Worm (Caenorhabditis elegans): Measurements from ENCODE around the gene tkt-1.

ce11 chrIV:10261061-10261460 lies 17.6 kb downstream of the tkt-1 start:
- TF ChIP-seq ama-1 (optimal IDR thresholded peaks at IDR 0.05) (no peak), nhr-11 (tag; optimal IDR thresholded peaks at IDR 0.05) (no peak), unc-86 (tag; optimal IDR thresholded peaks at IDR 0.05) (no peak), hlh-15 (tag; optimal IDR thresholded peaks at IDR 0.05) (no peak), unc-42 (tag; optimal IDR thresholded peaks at IDR 0.05) (no peak), npax-4 (tag; optimal IDR thresholded peaks at IDR 0.05) (no peak), K09A11.1 (tag; optimal IDR thresholded peaks at IDR 0.05; ENCODE audit: insufficient read depth) (no peak)
